Worm (Caenorhabditis elegans) whole organism, L1 larva: Measurements from ENCODE around the gene dsb-2.

Experiments used
- C34B4.2 ChIP-seq: sonication (generic microtip); optimal IDR thresholded peaks from 2 replicates; lab custom pipeline; 2017; ENCODE audit warnings: mild to moderate bottlenecking, missing genetic modification characterization, missing compliant biosample characterization
- F16B12.6 ChIP-seq: fragments of 150-350 bp; optimal IDR thresholded peaks from 2 replicates; lab custom pipeline; 2014; ENCODE audit warnings: missing biosample characterization, missing genetic modification characterization
- ama-1 ChIP-seq: fragments of 150-350 bp; optimal IDR thresholded peaks from 2 replicates; lab custom pipeline; 2014
- blmp-1 ChIP-seq: fragments of 150-350 bp; optimal IDR thresholded peaks from 2 replicates; lab custom pipeline; 2014; ENCODE audit warnings: missing biosample characterization, missing genetic modification characterization
- ceh-8 ChIP-seq: fragments of 200-800 bp; sonication (Bioruptor generic); optimal IDR thresholded peaks from 2 replicates; lab custom pipeline; 2018; ENCODE audit warnings: mild to moderate bottlenecking, missing genetic modification characterization, moderate library complexity, missing compliant biosample characterization
- ceh-82 ChIP-seq, 3 experiments: fragments of 150-350 bp in 1 of 3; sonication (generic microtip) in 2 of 3; optimal IDR thresholded peaks; 2 replicates each; lab custom pipeline; 2014 to 2017; ENCODE audit warnings: missing biosample characterization in 3 of 3, missing genetic modification characterization in 3 of 3
- ceh-90 ChIP-seq: sonication (generic microtip); optimal IDR thresholded peaks from 2 replicates; lab custom pipeline; 2016; ENCODE audit warnings: missing genetic modification characterization, missing compliant biosample characterization
- ces-1 ChIP-seq: fragments of 150-350 bp; optimal IDR thresholded peaks from 2 replicates; lab custom pipeline; 2014; ENCODE audit warnings: missing biosample characterization, missing genetic modification reagents, missing genetic modification characterization
- dsc-1 ChIP-seq: sonication (generic microtip); optimal IDR thresholded peaks from 2 replicates; lab custom pipeline; 2016; ENCODE audit warnings: mild to moderate bottlenecking, missing genetic modification characterization, missing compliant biosample characterization
- efl-1 ChIP-seq, 4 experiments: fragments of 150-350 bp; optimal IDR thresholded peaks in 3 of 4; peaks in 1 of 4; 1 replicate in 1 of 4; 2 replicates in 3 of 4; lab custom pipeline; 2014; ENCODE audit warnings: missing biosample characterization in 2 of 4, missing genetic modification characterization in 2 of 4, missing genetic modification reagents in 2 of 4
- efl-3 ChIP-seq: fragments of 200-800 bp; sonication (Bioruptor generic); optimal IDR thresholded peaks from 2 replicates; lab custom pipeline; 2018; ENCODE audit warnings: mild to moderate bottlenecking, missing genetic modification characterization, missing compliant biosample characterization
- egl-13 ChIP-seq: sonication (generic microtip); optimal IDR thresholded peaks from 2 replicates; lab custom pipeline; 2016; ENCODE audit warnings: missing genotype, missing genetic modification reagents, missing genetic modification characterization, missing compliant biosample characterization
- ets-5 ChIP-seq: fragments of 200-800 bp; sonication (Bioruptor generic); IDR thresholded peaks from 2 replicates; pipeline ENCODE4 v1.3.6; 2022; ENCODE audit warnings: missing genetic modification characterization, missing compliant biosample characterization
- fkh-10 ChIP-seq: sonication (generic microtip); optimal IDR thresholded peaks from 2 replicates; lab custom pipeline; 2017; ENCODE audit warnings: missing biosample characterization, missing genetic modification reagents, missing genetic modification characterization
- fkh-4 ChIP-seq: sonication (generic microtip); optimal IDR thresholded peaks from 2 replicates; lab custom pipeline; 2016; ENCODE audit warnings: missing compliant biosample characterization, missing genetic modification characterization, borderline replicate concordance
- fos-1 ChIP-seq: fragments of 150-350 bp; optimal IDR thresholded peaks from 2 replicates; lab custom pipeline; 2014; ENCODE audit warnings: missing biosample characterization, missing genetic modification characterization
- grh-1 ChIP-seq: fragments of 200-800 bp; sonication (Bioruptor generic); IDR thresholded peaks from 2 replicates; pipeline ENCODE4 v1.3.6; 2022; ENCODE audit warnings: missing genetic modification reagents, missing genetic modification characterization, missing compliant biosample characterization
- irx-1 ChIP-seq: sonication (generic microtip); optimal IDR thresholded peaks from 2 replicates; lab custom pipeline; 2016; ENCODE audit warnings: missing genetic modification characterization, missing compliant biosample characterization
- isw-1 ChIP-seq: fragments of 200-800 bp; sonication (Bioruptor generic); IDR thresholded peaks from 2 replicates; pipeline ENCODE4 v1.3.6; 2022; ENCODE audit warnings: missing genetic modification characterization, missing compliant biosample characterization
- lin-14 ChIP-seq: fragments of 200-800 bp; sonication (Bioruptor generic); optimal IDR thresholded peaks from 2 replicates; lab custom pipeline; 2018; ENCODE audit warnings: mild to moderate bottlenecking, missing genetic modification characterization, moderate library complexity, missing compliant biosample characterization
- lin-15B ChIP-seq: fragments of 150-350 bp; sonication (generic microtip); optimal IDR thresholded peaks from 3 replicates; lab custom pipeline; 2014; ENCODE audit warnings: missing biosample characterization, missing genetic modification characterization
- lin-39 ChIP-seq: fragments of 150-350 bp; optimal IDR thresholded peaks from 2 replicates; lab custom pipeline; 2014; ENCODE audit warnings: missing biosample characterization, missing genetic modification reagents, missing genetic modification characterization
- lir-3 ChIP-seq: sonication (generic microtip); optimal IDR thresholded peaks from 2 replicates; lab custom pipeline; 2016; ENCODE audit warnings: mild to moderate bottlenecking, missing genetic modification characterization, moderate library complexity, missing compliant biosample characterization; ENCODE audit not compliant: poor library complexity
- mab-9 ChIP-seq: fragments of 200-800 bp; sonication (Bioruptor generic); IDR thresholded peaks from 2 replicates; pipeline ENCODE4 v1.3.6; 2022; ENCODE audit warnings: missing genetic modification reagents, missing genetic modification characterization, missing compliant biosample characterization
- mdl-1 ChIP-seq, 2 experiments: fragments of 150-350 bp; optimal IDR thresholded peaks; 2 replicates each; lab custom pipeline; 2014 to 2017; ENCODE audit warnings: missing biosample characterization in 2 of 2, missing genetic modification characterization in 2 of 2, inconsistent platforms in 1 of 2
- mef-2 ChIP-seq: fragments of 150-350 bp; optimal IDR thresholded peaks from 2 replicates; lab custom pipeline; 2014; ENCODE audit warnings: missing biosample characterization, missing genetic modification characterization
- mep-1 ChIP-seq: fragments of 150-350 bp; optimal IDR thresholded peaks from 2 replicates; lab custom pipeline; 2014; ENCODE audit warnings: missing biosample characterization, missing genetic modification characterization
- nhr-11 ChIP-seq: fragments of 150-350 bp; optimal IDR thresholded peaks from 2 replicates; lab custom pipeline; 2014; ENCODE audit warnings: missing biosample characterization, missing genetic modification characterization
- nhr-12 ChIP-seq: sonication (generic microtip); optimal IDR thresholded peaks from 2 replicates; lab custom pipeline; 2017; ENCODE audit warnings: missing biosample characterization, missing genetic modification characterization
- nhr-19 ChIP-seq: fragments of 200-800 bp; sonication (Bioruptor generic); conservative IDR thresholded peaks from 2 replicates; pipeline ENCODE4 v1.3.6; 2022; ENCODE audit warnings: missing genetic modification characterization, missing compliant biosample characterization
- nhr-28 ChIP-seq: fragments of 150-350 bp; optimal IDR thresholded peaks from 2 replicates; lab custom pipeline; 2014; ENCODE audit warnings: missing biosample characterization, missing genetic modification characterization
- nhr-47 ChIP-seq: sonication (generic microtip); optimal IDR thresholded peaks from 2 replicates; lab custom pipeline; 2016; ENCODE audit warnings: mild to moderate bottlenecking, missing genetic modification characterization, moderate library complexity, missing compliant biosample characterization
- nhr-90 ChIP-seq: sonication (generic microtip); optimal IDR thresholded peaks from 2 replicates; lab custom pipeline; 2016; ENCODE audit warnings: mild to moderate bottlenecking, missing genetic modification characterization, missing compliant biosample characterization; ENCODE audit not compliant: poor library complexity
- pag-3 ChIP-seq: sonication (generic microtip); optimal IDR thresholded peaks from 2 replicates; lab custom pipeline; 2017; ENCODE audit warnings: missing genetic modification characterization, mild to moderate bottlenecking, missing compliant biosample characterization, antibody characterized with exemption, borderline replicate concordance; ENCODE audit not compliant: insufficient read depth
- rnt-1 ChIP-seq: sonication (generic microtip); optimal IDR thresholded peaks from 2 replicates; lab custom pipeline; 2016; ENCODE audit warnings: mild to moderate bottlenecking, missing genetic modification characterization, moderate library complexity, missing compliant biosample characterization
- skn-1 ChIP-seq: fragments of 150-350 bp; optimal IDR thresholded peaks from 2 replicates; lab custom pipeline; 2014; ENCODE audit warnings: missing biosample characterization, missing genetic modification characterization
- snpc-4 ChIP-seq: fragments of 150-350 bp; optimal IDR thresholded peaks from 2 replicates; lab custom pipeline; 2014; ENCODE audit warnings: missing biosample characterization, missing genetic modification characterization
- snu-23 ChIP-seq: sonication (generic microtip); optimal IDR thresholded peaks from 2 replicates; lab custom pipeline; 2016; ENCODE audit warnings: missing genetic modification characterization, missing compliant biosample characterization
- tlp-1 ChIP-seq: fragments of 150-350 bp; optimal IDR thresholded peaks from 2 replicates; lab custom pipeline; 2014; ENCODE audit warnings: missing biosample characterization, missing genetic modification characterization
- unc-130 ChIP-seq: fragments of 150-350 bp; optimal IDR thresholded peaks from 2 replicates; lab custom pipeline; 2017; ENCODE audit warnings: missing biosample characterization, missing genetic modification characterization, inconsistent platforms
- unc-30 ChIP-seq: sonication (generic microtip); optimal IDR thresholded peaks from 2 replicates; lab custom pipeline; 2017; ENCODE audit warnings: missing biosample characterization, missing genetic modification characterization
- unc-62 ChIP-seq: fragments of 150-350 bp; optimal IDR thresholded peaks from 2 replicates; lab custom pipeline; 2014; ENCODE audit warnings: missing biosample characterization, missing genetic modification reagents, missing genetic modification characterization
- unc-98 ChIP-seq: fragments of 200-800 bp; sonication (Bioruptor generic); IDR thresholded peaks from 2 replicates; pipeline ENCODE4 v1.3.6; 2022; ENCODE audit warnings: missing genetic modification characterization, missing compliant biosample characterization
- vab-15 ChIP-seq: sonication (generic microtip); optimal IDR thresholded peaks from 2 replicates; lab custom pipeline; 2017; ENCODE audit warnings: missing genotype, mild to moderate bottlenecking, missing genetic modification characterization, missing compliant biosample characterization
- xbp-1 ChIP-seq: sonication (generic microtip); optimal IDR thresholded peaks from 2 replicates; lab custom pipeline; 2016; ENCODE audit warnings: missing genetic modification characterization, missing compliant biosample characterization
- zag-1 ChIP-seq: fragments of 150-350 bp; optimal IDR thresholded peaks from 2 replicates; lab custom pipeline; 2014; ENCODE audit warnings: missing biosample characterization, missing genetic modification characterization
- ztf-4 ChIP-seq: fragments of 150-350 bp; optimal IDR thresholded peaks from 2 replicates; lab custom pipeline; 2014; ENCODE audit warnings: missing biosample characterization, missing genetic modification characterization

dsb-2 gene

ce11 chrII:14365182-14365751, 45.6 kb upstream of the dsb-2 start, which contains the start of gene imb-2 (continued):
- TF ChIP-seq irx-1 (no peak), ceh-8 (GFP tag; lab: Kevin White, UChicago) (no peak), lir-3 (no peak), lin-15B (tag; lab: Kevin White, UChicago) (peak; percentile 58), egl-13 (tag; lab: Kevin White, UChicago) (no peak), grh-1 (GFP tag; lab: Robert Waterston, UW) (no peak), ets-5 (GFP tag; lab: Robert Waterston, UW) (no peak), nhr-90 (tag; lab: Kevin White, UChicago) (no peak), unc-98 (no peak), unc-130 (tag; lab: Kevin White, UChicago) (no peak), efl-3 (GFP tag; lab: Kevin White, UChicago) (no peak), ces-1 (GFP tag; lab: Kevin White, UChicago) (no peak), ceh-82 (tag; optimal IDR thresholded peaks at IDR 0.05; lab: Kevin White, UChicago) (peak in 1 of 3 experiments; percentile 62), zag-1 (tag; lab: Kevin White, UChicago) (no peak), tlp-1 (tag; lab: Kevin White, UChicago) (no peak), vab-15 (no peak), unc-62 (GFP tag; lab: Kevin White, UChicago) (no peak), fkh-10 (peak; percentile 5), snu-23 (GFP tag; lab: Kevin White, UChicago) (peak; percentile 46), ztf-4 (tag; lab: Kevin White, UChicago) (no peak), nhr-19 (no peak), mep-1 (tag; lab: Kevin White, UChicago) (no peak), mef-2 (no peak), mdl-1 (tag; optimal IDR thresholded peaks at IDR 0.05; lab: Kevin White, UChicago) (no peak), nhr-12 (no peak), pag-3 (no peak), skn-1 (tag; lab: Kevin White, UChicago) (no peak), dsc-1 (tag; lab: Kevin White, UChicago) (peak; percentile 34), efl-1 (optimal IDR thresholded peaks at IDR 0.05; lab: Kevin White, UChicago) (peak; percentile 73 to 77), efl-1 (GFP tag; optimal IDR thresholded peaks at IDR 0.05 in 1 of 2; lab: Kevin White, UChicago) (peak; percentile 74 to 96), nhr-47 (tag; lab: Kevin White, UChicago) (peak; percentile 46), unc-30 (tag; lab: Kevin White, UChicago) (no peak), xbp-1 (peak; percentile 9), rnt-1 (tag; lab: Kevin White, UChicago) (peak; percentile 32), F16B12.6 (tag; lab: Kevin White, UChicago) (peak; percentile 51), fos-1 (no peak), isw-1 (GFP tag; lab: Robert Waterston, UW) (peak; percentile 9; the same call in 1 of the 2 replicates), blmp-1 (no peak), snpc-4 (tag; lab: Kevin White, UChicago) (peak; percentile 34), mab-9 (GFP tag; lab: Robert Waterston, UW) (no peak), nhr-11 (tag; lab: Kevin White, UChicago) (no peak)

ce11 chrII:14374594-14374993, 36.3 kb upstream of the dsb-2 start:
- TF ChIP-seq fkh-4 (tag; lab: Kevin White, UChicago): no peak
- no peak for TF ChIP-seq ama-1 (lab: Kevin White, UChicago)
- TF ChIP-seq lin-15B (tag; lab: Kevin White, UChicago): no peak
- TF ChIP-seq snpc-4 (tag; lab: Kevin White, UChicago): no peak
- TF ChIP-seq lin-14 (GFP tag; lab: Kevin White, UChicago): no peak
- no peak for TF ChIP-seq ceh-90 (tag; lab: Kevin White, UChicago)
- no peak for TF ChIP-seq ets-5 (GFP tag; lab: Robert Waterston, UW)
- TF ChIP-seq nhr-28 (tag; lab: Kevin White, UChicago): no peak
- no peak for TF ChIP-seq xbp-1
- no peak for TF ChIP-seq nhr-19
- no peak for TF ChIP-seq C34B4.2
- TF ChIP-seq nhr-11 (tag; lab: Kevin White, UChicago): no peak
- no peak for TF ChIP-seq lin-39 (tag; lab: Kevin White, UChicago)
- TF ChIP-seq, all 84 proteins: peak for 0
